Worm (Caenorhabditis elegans): ENCODE measurements around the gene daf-37.

DNA sequence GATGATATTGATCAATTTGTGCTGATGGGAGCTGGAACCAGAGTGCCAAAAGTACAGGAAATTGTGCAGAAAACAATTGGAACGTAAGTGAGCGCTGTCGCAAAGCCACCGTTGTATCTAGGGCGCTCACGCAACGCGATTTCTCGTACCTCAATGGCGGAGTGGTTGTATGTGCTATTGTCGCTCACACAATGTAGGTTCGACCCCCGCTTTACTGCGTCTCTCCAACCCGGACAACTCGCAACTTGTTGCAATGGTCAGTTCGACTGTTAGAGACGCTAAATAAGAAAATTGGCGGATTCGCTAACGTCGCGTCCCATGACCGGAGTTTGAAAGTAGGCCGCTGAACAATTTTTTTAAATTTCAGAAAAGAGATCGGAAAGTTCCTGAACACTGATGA, 40.5 kb upstream of the daf-37 start:
- TF ChIP-seq ztf-11 (tag; optimal IDR thresholded peaks at IDR 0.05) (no peak), lin-13 (tag; optimal IDR thresholded peaks at IDR 0.05) (peak; percentile 50), lin-32 (GFP tag; optimal IDR thresholded peaks at IDR 0.05) (peak; percentile 89), mep-1 (tag; optimal IDR thresholded peaks at IDR 0.05) (peak; percentile 23), snpc-4 (tag; optimal IDR thresholded peaks at IDR 0.05) (no peak), nhr-28 (tag; optimal IDR thresholded peaks at IDR 0.05) (no peak), pha-4 (tag; optimal IDR thresholded peaks at IDR 0.05) (peak; percentile 65), mls-2 (tag; optimal IDR thresholded peaks at IDR 0.05) (peak; percentile 91), blmp-1 (tag; optimal IDR thresholded peaks at IDR 0.05) (no peak)

Measured in whole organism, mixed stage, embryonic.